Worm (Caenorhabditis elegans): ENCODE results near the gene grd-8.

DNA sequence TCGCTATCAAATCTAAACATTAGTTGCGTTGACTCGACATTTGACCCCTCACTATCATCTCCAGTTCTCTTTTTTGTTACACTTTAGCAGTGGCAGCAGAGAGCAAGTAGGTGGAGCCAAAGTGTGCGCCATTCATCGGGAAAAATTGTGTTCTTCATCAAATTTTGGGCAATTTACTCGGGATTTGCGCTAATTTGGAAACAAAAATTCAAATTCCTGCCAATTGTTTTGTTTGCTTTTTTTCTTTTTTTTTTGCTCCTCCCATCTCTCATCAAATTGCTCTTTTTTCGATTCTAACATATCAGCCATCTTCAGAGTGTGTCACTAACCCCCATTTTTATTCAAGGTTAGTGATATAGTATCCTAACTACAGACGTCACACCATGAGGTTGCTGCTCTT is 15.4 kb upstream of the grd-8 start, which contains the start of gene mig-6:
- TF ChIP-seq lin-39 (tag; optimal IDR thresholded peaks at IDR 0.05): no peak
- no peak for TF ChIP-seq nhr-12 (tag; optimal IDR thresholded peaks at IDR 0.05)
- TF ChIP-seq ztf-4 (tag; optimal IDR thresholded peaks at IDR 0.05): no peak
- no peak for TF ChIP-seq egl-27 (tag; optimal IDR thresholded peaks at IDR 0.05)
- TF ChIP-seq snpc-4 (tag; optimal IDR thresholded peaks at IDR 0.05): no peak

Measured in whole organism, L2 larva.